Worm (Caenorhabditis elegans) whole organism, L4 larva: ENCODE data around the gene F54E2.2.

ENCODE experiments used
- F10B5.3 ChIP-seq: sonication (generic microtip); optimal IDR thresholded peaks from 2 replicates; lab custom pipeline; 2016; ENCODE audit warnings: mild to moderate bottlenecking, missing genetic modification characterization, missing compliant biosample characterization
- F26F4.8 ChIP-seq: fragments of 200-800 bp; sonication (Bioruptor generic); conservative IDR thresholded peaks from 2 replicates; pipeline ENCODE4 v1.3.6; 2022; ENCODE audit warnings: missing genetic modification characterization, missing compliant biosample characterization
- F44E2.7 ChIP-seq: fragments of 200-800 bp; sonication (Bioruptor generic); IDR thresholded peaks from 2 replicates; pipeline ENCODE4 v2.1.2; 2022; ENCODE audit warnings: missing genetic modification characterization, missing compliant biosample characterization
- F49E8.2 ChIP-seq: sonication (generic microtip); optimal IDR thresholded peaks from 2 replicates; lab custom pipeline; 2016; ENCODE audit warnings: missing compliant biosample characterization, mild to moderate bottlenecking, missing genetic modification characterization, borderline replicate concordance
- ZK337.2 ChIP-seq: fragments of 200-800 bp; sonication (Bioruptor generic); IDR thresholded peaks from 2 replicates; pipeline ENCODE4 v1.3.6; 2022; ENCODE audit warnings: missing genetic modification reagents, missing genetic modification characterization, missing compliant biosample characterization
- aha-1 ChIP-seq: fragments of 150-350 bp; peaks from one replicate; lab custom pipeline; 2014; ENCODE audit warnings: missing biosample characterization, missing genetic modification characterization
- arid-1 ChIP-seq: fragments of 200-800 bp; sonication (Bioruptor generic); conservative IDR thresholded peaks from 2 replicates; pipeline ENCODE4 v1.3.6; 2022; ENCODE audit warnings: missing genetic modification reagents, missing genetic modification characterization, missing compliant biosample characterization
- ceh-32 ChIP-seq: sonication (generic microtip); optimal IDR thresholded peaks from 2 replicates; lab custom pipeline; 2016; ENCODE audit warnings: mild to moderate bottlenecking, missing genetic modification characterization, missing compliant biosample characterization; ENCODE audit not compliant: poor library complexity
- cey-2 ChIP-seq: sonication (generic microtip); optimal IDR thresholded peaks from 3 replicates; lab custom pipeline; 2017; ENCODE audit warnings: missing genetic modification characterization, mild to moderate bottlenecking, missing compliant biosample characterization, antibody characterized with exemption, borderline replicate concordance; ENCODE audit not compliant: insufficient read depth
- ctbp-1 ChIP-seq: fragments of 200-800 bp; sonication (Bioruptor generic); IDR thresholded peaks from 2 replicates; pipeline ENCODE4 v1.3.6; 2022; ENCODE audit warnings: missing genetic modification reagents, missing genetic modification characterization, missing compliant biosample characterization
- daf-16 ChIP-seq, 3 experiments: sonication (generic microtip); optimal IDR thresholded peaks; 2 replicates each; lab custom pipeline; 2016 to 2017; ENCODE audit warnings: missing genetic modification characterization in 3 of 3, missing genetic modification reagents in 3 of 3, mild to moderate bottlenecking in 2 of 3, missing compliant biosample characterization in 2 of 3, missing biosample characterization in 1 of 3, moderate library complexity in 1 of 3
- dmd-6 ChIP-seq: fragments of 200-800 bp; sonication (Bioruptor generic); IDR thresholded peaks from 2 replicates; pipeline ENCODE4 v1.3.6; 2022; ENCODE audit warnings: missing genetic modification reagents, missing genetic modification characterization, missing compliant biosample characterization
- dve-1 ChIP-seq: sonication (generic microtip); optimal IDR thresholded peaks from 2 replicates; lab custom pipeline; 2017; ENCODE audit warnings: antibody characterized with exemption, mild to moderate bottlenecking, missing genetic modification characterization, missing compliant biosample characterization; ENCODE audit not compliant: insufficient read depth
- egl-43 ChIP-seq: fragments of 200-800 bp; sonication (Bioruptor generic); IDR thresholded peaks from 2 replicates; pipeline ENCODE4 v1.3.6; 2022; ENCODE audit warnings: missing genetic modification reagents, missing genetic modification characterization, missing compliant biosample characterization
- fos-1 ChIP-seq: fragments of 150-350 bp; optimal IDR thresholded peaks from 2 replicates; lab custom pipeline; 2014; ENCODE audit warnings: missing biosample characterization, missing genetic modification characterization
- gei-8 ChIP-seq: fragments of 200-800 bp; sonication (Bioruptor generic); optimal IDR thresholded peaks from 2 replicates; lab custom pipeline; 2018; ENCODE audit warnings: mild to moderate bottlenecking, missing genetic modification characterization, missing compliant biosample characterization
- hmg-1.1 ChIP-seq: fragments of 200-800 bp; sonication (Bioruptor generic); IDR thresholded peaks from 2 replicates; pipeline ENCODE4 v1.3.6; 2022; ENCODE audit warnings: missing genetic modification reagents, missing genetic modification characterization, missing compliant biosample characterization
- lin-1 ChIP-seq: fragments of 200-800 bp; sonication (Bioruptor generic); IDR thresholded peaks from 2 replicates; pipeline ENCODE4 v1.3.6; 2022; ENCODE audit warnings: missing genetic modification reagents, missing genetic modification characterization, missing compliant biosample characterization
- madf-9 ChIP-seq: fragments of 200-800 bp; sonication (Bioruptor generic); conservative IDR thresholded peaks from 2 replicates; pipeline ENCODE4 v1.3.6; 2022; ENCODE audit warnings: missing genetic modification reagents, missing genetic modification characterization, missing compliant biosample characterization
- mep-1 ChIP-seq: fragments of 150-350 bp; sonication (generic microtip); optimal IDR thresholded peaks from 3 replicates; lab custom pipeline; 2014; ENCODE audit warnings: missing biosample characterization, missing genetic modification characterization
- nhr-237 ChIP-seq: sonication (generic microtip); optimal IDR thresholded peaks from 2 replicates; lab custom pipeline; 2017; ENCODE audit warnings: missing biosample characterization, missing genetic modification characterization
- nhr-28 ChIP-seq: fragments of 150-350 bp; optimal IDR thresholded peaks from 2 replicates; lab custom pipeline; 2014; ENCODE audit warnings: missing biosample characterization, missing genetic modification characterization
- nhr-41 ChIP-seq: fragments of 200-800 bp; sonication (Bioruptor generic); IDR thresholded peaks from 2 replicates; pipeline ENCODE4 v1.3.6; 2022; ENCODE audit warnings: missing genetic modification reagents, missing genetic modification characterization, missing compliant biosample characterization
- nhr-6 ChIP-seq: fragments of 150-350 bp; optimal IDR thresholded peaks from 2 replicates; lab custom pipeline; 2014; ENCODE audit warnings: missing biosample characterization, missing genetic modification characterization
- php-3 ChIP-seq: fragments of 200-800 bp; sonication (Bioruptor generic); IDR thresholded peaks from 2 replicates; pipeline ENCODE4 v1.3.6; 2022; ENCODE audit warnings: missing genetic modification reagents, missing genetic modification characterization, missing compliant biosample characterization
- pqm-1 ChIP-seq: sonication (generic microtip); optimal IDR thresholded peaks from 2 replicates; lab custom pipeline; 2017; ENCODE audit warnings: missing biosample characterization, missing genetic modification characterization
- set-16 ChIP-seq: fragments of 200-800 bp; sonication (Bioruptor generic); IDR thresholded peaks from 2 replicates; pipeline ENCODE4 v1.3.6; 2022; ENCODE audit warnings: missing genetic modification reagents, missing genetic modification characterization, missing compliant biosample characterization
- snpc-1.2 ChIP-seq: fragments of 200-800 bp; sonication (Bioruptor generic); IDR thresholded peaks from 2 replicates; pipeline ENCODE4 v1.3.6; 2022; ENCODE audit warnings: missing genetic modification reagents, missing genetic modification characterization, missing compliant biosample characterization
- snpc-4 ChIP-seq: fragments of 150-350 bp; optimal IDR thresholded peaks from 2 replicates; lab custom pipeline; 2014; ENCODE audit warnings: missing biosample characterization, missing genetic modification characterization
- spr-3 ChIP-seq: fragments of 200-800 bp; sonication (Bioruptor generic); optimal IDR thresholded peaks from 2 replicates; lab custom pipeline; 2018; ENCODE audit warnings: mild to moderate bottlenecking, missing genetic modification characterization, missing compliant biosample characterization
- tra-1 ChIP-seq: fragments of 200-800 bp; sonication (Bioruptor generic); IDR thresholded peaks from 2 replicates; pipeline ENCODE4 v1.3.6; 2022; ENCODE audit warnings: missing genetic modification reagents, missing genetic modification characterization, missing compliant biosample characterization
- zag-1 ChIP-seq: fragments of 150-350 bp; optimal IDR thresholded peaks from 2 replicates; lab custom pipeline; 2014; ENCODE audit warnings: missing biosample characterization, missing genetic modification characterization
- ztf-7 ChIP-seq: fragments of 150-350 bp; optimal IDR thresholded peaks from 2 replicates; lab custom pipeline; 2014; ENCODE audit warnings: missing biosample characterization, missing genetic modification characterization

The F54E2.2 gene

DNA sequence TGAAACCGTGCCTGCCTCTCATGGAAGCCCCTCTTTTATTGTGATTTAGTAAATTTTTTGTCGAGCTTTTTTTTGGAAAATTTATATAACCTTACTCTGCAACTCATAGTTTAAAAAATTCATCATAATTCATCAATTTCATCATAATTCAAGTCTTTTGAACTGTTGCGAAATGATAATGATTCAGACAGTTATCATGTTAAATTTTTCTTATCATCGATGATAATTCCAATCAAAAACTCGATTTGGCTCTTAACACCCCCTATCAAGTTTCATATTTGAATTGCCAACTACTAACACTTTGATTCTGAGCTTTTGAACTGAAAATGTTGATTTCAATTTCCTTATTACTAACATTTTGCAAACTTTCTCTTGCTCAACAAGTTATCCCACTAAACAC, 14.1 kb downstream of the F54E2.2 start, which contains the start of gene F54E2.1:
Gene F54E2.1, plus strand, starts transcription at position 235 of the 400 bp plus-strand sequence.
- TF ChIP-seq lin-1, result 0 out of 2 replicates have a peak, but pooled peaks have one; percentile 23
- TF ChIP-seq php-3 (GFP tag; lab: Robert Waterston, UW), result peak; percentile 23; the same call in 1 of the 2 replicates
- peak; percentile 81 for TF ChIP-seq dmd-6 (GFP tag; lab: Robert Waterston, UW)
- TF ChIP-seq cey-2 (tag; lab: Kevin White, UChicago), result no peak
- TF ChIP-seq nhr-6 (tag; lab: Kevin White, UChicago), result peak; percentile 44
- TF ChIP-seq nhr-28 (tag; lab: Kevin White, UChicago), result peak; percentile 69
- TF ChIP-seq ceh-32 (tag; lab: Kevin White, UChicago), result no peak
- TF ChIP-seq daf-16 (GFP tag; optimal IDR thresholded peaks at IDR 0.05; lab: Kevin White, UChicago), result no peak
- TF ChIP-seq daf-16 (tag; optimal IDR thresholded peaks at IDR 0.05; lab: Kevin White, UChicago), result peak; percentile 66
- TF ChIP-seq madf-9 (GFP tag; lab: Robert Waterston, UW), result no peak
- peak; percentile 99 for TF ChIP-seq pqm-1 (tag; lab: Kevin White, UChicago)

DNA sequence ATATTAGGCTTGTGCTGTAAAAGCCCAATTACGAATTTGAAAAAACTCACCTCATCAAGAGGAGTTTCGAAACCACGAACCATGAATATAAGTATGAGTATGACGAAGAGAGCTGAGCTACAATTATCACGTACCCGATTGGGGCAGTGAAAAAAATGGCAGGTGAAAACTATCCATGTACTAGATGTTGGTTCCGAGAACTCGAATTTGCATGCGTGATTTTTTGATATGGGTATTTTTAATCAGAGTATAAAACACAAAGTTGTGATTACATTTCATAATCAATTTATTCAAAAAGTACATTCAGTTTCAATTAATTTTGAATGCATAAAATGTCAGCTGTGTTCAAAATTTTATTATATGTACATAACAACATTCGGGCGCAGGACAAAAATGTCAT, 17.8 kb downstream of the F54E2.2 start, which contains the start of gene F54E2.9:
Gene F54E2.9, minus strand, starts transcription at position 132 of the 400 bp plus-strand sequence.
- TF ChIP-seq nhr-41 (no peak), ctbp-1 (no peak)

DNA sequence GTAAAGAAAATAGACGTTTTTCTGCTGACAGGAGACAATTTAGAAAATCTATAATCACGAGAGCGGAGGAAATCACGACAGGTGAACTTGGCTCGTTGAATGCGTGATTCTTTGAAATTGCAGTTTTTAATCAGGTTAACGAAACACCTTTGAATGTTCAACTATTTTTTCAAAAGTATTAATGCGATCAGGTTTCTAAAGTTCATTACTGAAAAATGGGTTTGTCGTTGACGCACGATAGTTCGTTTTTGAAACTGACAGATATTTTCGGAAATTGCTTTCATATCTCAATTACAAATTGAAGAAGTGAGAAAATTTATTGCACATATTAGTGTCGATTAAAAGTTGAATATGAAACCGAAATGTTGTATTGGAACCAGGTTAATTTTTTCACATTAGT, 19.9 kb downstream of the F54E2.2 start, which contains the start of gene F54E2.5:
Gene F54E2.5, minus strand, starts transcription at position 101 of the 400 bp plus-strand sequence.
- TF ChIP-seq arid-1 (GFP tag; lab: Robert Waterston, UW) (no peak), egl-43 (no peak), dve-1 (tag; lab: Kevin White, UChicago) (no peak), ztf-7 (tag; lab: Kevin White, UChicago) (no peak)

DNA sequence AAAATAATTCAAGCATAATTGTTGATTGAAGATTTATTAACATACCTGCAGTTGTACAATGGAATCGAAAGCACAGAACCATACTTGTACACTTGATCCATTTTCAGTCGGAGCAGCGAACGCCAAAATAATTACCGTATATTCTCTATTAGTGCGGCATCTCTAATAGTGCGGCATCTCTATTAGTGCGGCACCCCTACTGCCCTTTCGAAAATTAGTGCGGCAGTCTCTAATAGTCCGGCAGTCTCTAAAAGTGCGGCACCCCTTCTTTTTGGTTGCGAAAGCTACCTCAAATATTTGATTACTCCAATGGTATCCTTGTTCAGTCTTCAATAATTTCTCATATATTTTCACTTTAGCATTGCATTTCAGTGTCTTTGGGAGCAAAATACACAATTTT, 22.0 kb downstream of the F54E2.2 start, which contains the start of gene srt-34:
Gene srt-34, minus strand, starts transcription at position 101 of the 400 bp plus-strand sequence.
- TF ChIP-seq gei-8 (GFP tag; lab: Kevin White, UChicago) (no peak), nhr-6 (tag; lab: Kevin White, UChicago) (no peak), F44E2.7 (GFP tag; lab: Robert Waterston, UW) (no peak), snpc-1.2 (GFP tag; lab: Robert Waterston, UW) (no peak), fos-1 (tag; lab: Kevin White, UChicago) (no peak), mep-1 (tag; lab: Kevin White, UChicago) (no peak), F10B5.3 (tag; lab: Kevin White, UChicago) (no peak)

DNA sequence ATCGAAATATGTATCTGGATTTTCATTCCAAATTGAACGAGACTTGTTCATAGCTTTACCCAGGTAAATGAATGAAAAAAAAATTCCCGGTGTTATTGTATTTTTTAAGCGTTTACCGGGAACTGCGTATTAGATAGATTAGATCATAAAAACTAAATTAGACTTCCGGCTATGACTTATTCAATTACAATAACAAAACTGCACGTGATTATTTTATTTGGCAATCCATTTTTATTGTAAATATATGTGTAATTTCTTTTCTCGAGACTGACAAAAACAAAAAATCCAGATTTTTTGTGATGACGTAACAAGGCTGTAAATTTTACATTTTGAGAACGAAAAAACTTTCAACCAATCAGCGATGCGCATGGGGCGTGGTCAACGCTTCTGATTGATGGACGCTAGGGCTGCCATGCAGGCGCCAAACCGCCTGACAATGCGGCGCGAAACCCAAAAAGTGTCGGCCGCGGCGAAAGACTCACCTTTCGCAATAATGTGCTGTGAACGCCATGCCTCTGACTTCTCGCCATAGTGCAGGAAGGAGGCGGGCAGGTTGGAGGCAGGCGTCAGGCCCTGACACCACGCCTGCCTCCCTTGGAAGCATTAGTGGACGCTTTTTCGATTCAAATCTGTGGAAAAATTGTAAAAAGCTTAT, 25.6 kb downstream of the F54E2.2 start, which contains the start of gene srh-36:
Gene srh-36, minus strand, starts transcription at position 51 of the 655 bp plus-strand sequence.
- TF ChIP-seq aha-1 (peak; percentile 8), snpc-4 (no peak), F26F4.8 (GFP tag; lab: Robert Waterston, UW) (0 out of 2 replicates have a peak, but pooled peaks have one; percentile 35), tra-1 (no peak), snpc-1.2 (GFP tag; lab: Robert Waterston, UW) (0 out of 2 replicates have a peak, but pooled peaks have one; percentile 32), set-16 (GFP tag; lab: Robert Waterston, UW) (peak; percentile 73)

DNA sequence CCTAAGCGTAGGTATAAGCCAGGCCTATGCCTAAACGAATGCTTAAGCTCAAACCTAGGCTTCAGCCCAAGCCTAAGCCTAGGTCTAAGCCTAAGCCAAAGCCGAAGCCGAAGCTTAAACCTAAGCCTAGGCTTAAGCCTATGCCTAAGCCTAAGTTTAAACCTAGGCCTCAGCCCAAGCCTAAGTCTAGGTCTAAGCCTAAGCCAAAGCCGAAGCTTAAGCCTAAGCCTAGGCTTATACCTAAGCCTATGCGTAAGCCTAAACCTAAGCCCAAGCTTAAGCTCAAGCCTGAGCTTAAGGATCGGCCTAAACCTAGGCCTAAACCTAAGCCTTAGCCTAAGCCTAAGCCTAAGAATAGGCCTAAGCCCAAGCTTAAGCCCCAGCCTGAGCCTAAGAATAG, 29.9 kb downstream of the F54E2.2 start:
- TF ChIP-seq nhr-237 (tag; lab: Kevin White, UChicago), result no peak
- TF ChIP-seq hmg-1.1 (GFP tag; lab: Robert Waterston, UW), result no peak
- TF ChIP-seq dve-1 (tag; lab: Kevin White, UChicago), result no peak
- no peak for TF ChIP-seq zag-1 (tag; lab: Kevin White, UChicago)
- no peak for TF ChIP-seq spr-3
- no peak for TF ChIP-seq F49E8.2 (tag; lab: Kevin White, UChicago)
- no peak for TF ChIP-seq ZK337.2
